Worm (Caenorhabditis elegans): ENCODE measurements around the gene F10C2.5.

ce11 chrV:12038317-12038716, 6.9 kb upstream of the F10C2.5 start:
- TF ChIP-seq M03D4.4 (tag; optimal IDR thresholded peaks at IDR 0.05) (no peak), lsy-2 (tag; optimal IDR thresholded peaks at IDR 0.05) (no peak), pha-4 (tag; optimal IDR thresholded peaks at IDR 0.05) (no peak), nhr-237 (tag; optimal IDR thresholded peaks at IDR 0.05) (no peak), unc-62 (GFP tag; optimal IDR thresholded peaks at IDR 0.05) (no peak), snpc-4 (tag; optimal IDR thresholded peaks at IDR 0.05) (no peak), ztf-11 (tag; optimal IDR thresholded peaks at IDR 0.05) (no peak), blmp-1 (tag; optimal IDR thresholded peaks at IDR 0.05) (no peak), ces-1 (GFP tag; optimal IDR thresholded peaks at IDR 0.05) (no peak), elt-1 (tag; optimal IDR thresholded peaks at IDR 0.05; ENCODE audit: borderline replicate concordance, insufficient read depth) (no peak), nhr-2 (tag; optimal IDR thresholded peaks at IDR 0.05) (no peak)

Measured in whole organism, mixed stage, embryonic.